Worm (Caenorhabditis elegans) whole organism, mixed stage, embryonic: ENCODE measurements around the gene Y97E10AR.8.

Source experiments
- M03D4.4 ChIP-seq: sonication (generic microtip); optimal IDR thresholded peaks from 2 replicates; lab custom pipeline; 2017; ENCODE audit warnings: mild to moderate bottlenecking, missing genetic modification characterization, missing compliant biosample characterization
- bed-3 ChIP-seq: fragments of 200-800 bp; sonication (Bioruptor generic); optimal IDR thresholded peaks from 3 replicates; lab custom pipeline; 2018; ENCODE audit warnings: mild to moderate bottlenecking, missing genetic modification characterization, moderate library complexity, missing compliant biosample characterization
- ceh-43 ChIP-seq: fragments of 200-800 bp; sonication (Bioruptor generic); optimal IDR thresholded peaks from 2 replicates; lab custom pipeline; 2018; ENCODE audit warnings: mild to moderate bottlenecking, missing genetic modification characterization, moderate library complexity, missing compliant biosample characterization
- ceh-83 ChIP-seq: fragments of 200-800 bp; sonication (Bioruptor generic); optimal IDR thresholded peaks from 2 replicates; lab custom pipeline; 2018; ENCODE audit warnings: mild to moderate bottlenecking, missing genetic modification characterization, missing compliant biosample characterization
- ces-1 ChIP-seq: fragments of 150-350 bp; optimal IDR thresholded peaks from 2 replicates; lab custom pipeline; 2014; ENCODE audit warnings: missing biosample characterization, missing genetic modification reagents, missing genetic modification characterization
- cnd-1 ChIP-seq: fragments of 200-800 bp; sonication (Bioruptor generic); optimal IDR thresholded peaks from 2 replicates; lab custom pipeline; 2018; ENCODE audit warnings: mild to moderate bottlenecking, missing genetic modification characterization, missing compliant biosample characterization
- drap-1 ChIP-seq: fragments of 200-800 bp; sonication (Bioruptor generic); optimal IDR thresholded peaks from 3 replicates; lab custom pipeline; 2018; ENCODE audit warnings: mild to moderate bottlenecking, missing genetic modification characterization, missing compliant biosample characterization
- elt-1 ChIP-seq: sonication (generic microtip); optimal IDR thresholded peaks from 2 replicates; lab custom pipeline; 2017; ENCODE audit warnings: missing genetic modification characterization, mild to moderate bottlenecking, missing compliant biosample characterization, antibody characterized with exemption, moderate library complexity, borderline replicate concordance; ENCODE audit not compliant: insufficient read depth
- elt-3 ChIP-seq: fragments of 150-350 bp; optimal IDR thresholded peaks from 2 replicates; lab custom pipeline; 2014; ENCODE audit warnings: missing biosample characterization, missing genetic modification characterization
- flh-1 ChIP-seq: fragments of 200-800 bp; sonication (Bioruptor generic); optimal IDR thresholded peaks from 2 replicates; lab custom pipeline; 2018; ENCODE audit warnings: mild to moderate bottlenecking, missing genetic modification characterization, moderate library complexity, missing compliant biosample characterization
- lin-13 ChIP-seq: fragments of 150-350 bp; optimal IDR thresholded peaks from 2 replicates; lab custom pipeline; 2014; ENCODE audit warnings: missing biosample characterization, missing genetic modification characterization
- lsy-2 ChIP-seq: fragments of 150-350 bp; optimal IDR thresholded peaks from 2 replicates; lab custom pipeline; 2014; ENCODE audit warnings: missing biosample characterization, missing genetic modification characterization
- mab-5 ChIP-seq: fragments of 150-350 bp; optimal IDR thresholded peaks from 2 replicates; lab custom pipeline; 2014; ENCODE audit warnings: missing biosample characterization, missing genetic modification characterization
- mep-1 ChIP-seq: fragments of 150-350 bp; optimal IDR thresholded peaks from 2 replicates; lab custom pipeline; 2017; ENCODE audit warnings: missing biosample characterization, missing genetic modification reagents, missing genetic modification characterization, inconsistent platforms
- mls-2 ChIP-seq: sonication (generic microtip); optimal IDR thresholded peaks from 2 replicates; lab custom pipeline; 2016; ENCODE audit warnings: mild to moderate bottlenecking, missing genetic modification characterization, moderate library complexity, missing compliant biosample characterization
- nhr-12 ChIP-seq: fragments of 150-350 bp; optimal IDR thresholded peaks from 2 replicates; lab custom pipeline; 2014; ENCODE audit warnings: missing biosample characterization, missing genetic modification characterization
- nhr-2 ChIP-seq: fragments of 150-350 bp; optimal IDR thresholded peaks from 2 replicates; lab custom pipeline; 2014; ENCODE audit warnings: missing biosample characterization, missing genetic modification characterization
- nhr-237 ChIP-seq: fragments of 150-350 bp; optimal IDR thresholded peaks from 2 replicates; lab custom pipeline; 2014; ENCODE audit warnings: missing biosample characterization, missing genetic modification characterization
- nhr-28 ChIP-seq: fragments of 150-350 bp; optimal IDR thresholded peaks from 2 replicates; lab custom pipeline; 2014; ENCODE audit warnings: missing biosample characterization, missing genetic modification characterization
- nhr-76 ChIP-seq: sonication (generic microtip); optimal IDR thresholded peaks from 2 replicates; lab custom pipeline; 2017; ENCODE audit warnings: missing biosample characterization, missing genetic modification characterization
- pha-4 ChIP-seq: fragments of 150-350 bp; optimal IDR thresholded peaks from 2 replicates; lab custom pipeline; 2018; ENCODE audit warnings: missing biosample characterization, missing genetic modification reagents, missing genetic modification characterization
- sem-2 ChIP-seq: fragments of 200-800 bp; sonication (Bioruptor generic); optimal IDR thresholded peaks from 2 replicates; lab custom pipeline; 2018; ENCODE audit warnings: mild to moderate bottlenecking, missing genetic modification characterization, missing compliant biosample characterization
- snpc-4 ChIP-seq: fragments of 150-350 bp; optimal IDR thresholded peaks from 2 replicates; lab custom pipeline; 2014; ENCODE audit warnings: missing biosample characterization, missing genetic modification characterization
- sptf-1 ChIP-seq: sonication (generic microtip); optimal IDR thresholded peaks from 2 replicates; lab custom pipeline; 2017; ENCODE audit warnings: mild to moderate bottlenecking, missing genetic modification characterization, moderate library complexity, missing compliant biosample characterization
- tbx-8 ChIP-seq: fragments of 200-800 bp; sonication (Bioruptor generic); optimal IDR thresholded peaks from 2 replicates; lab custom pipeline; 2018; ENCODE audit warnings: mild to moderate bottlenecking, missing genetic modification characterization, moderate library complexity, missing compliant biosample characterization
- unc-120 ChIP-seq: sonication (generic microtip); optimal IDR thresholded peaks from 2 replicates; lab custom pipeline; 2017; ENCODE audit warnings: missing genetic modification characterization, missing compliant biosample characterization; ENCODE audit not compliant: poor library complexity, severe bottlenecking
- unc-39 ChIP-seq: fragments of 150-350 bp; optimal IDR thresholded peaks from 2 replicates; lab custom pipeline; 2014; ENCODE audit warnings: missing biosample characterization, missing genetic modification characterization
- unc-62 ChIP-seq: fragments of 150-350 bp; optimal IDR thresholded peaks from 2 replicates; lab custom pipeline; 2014; ENCODE audit warnings: missing biosample characterization, missing genetic modification reagents, missing genetic modification characterization
- zip-8 ChIP-seq: fragments of 150-350 bp; optimal IDR thresholded peaks from 2 replicates; lab custom pipeline; 2014; ENCODE audit warnings: missing biosample characterization, missing genetic modification characterization
- ztf-11 ChIP-seq: fragments of 150-350 bp; optimal IDR thresholded peaks from 2 replicates; lab custom pipeline; 2014; ENCODE audit warnings: missing biosample characterization, missing genetic modification characterization

Gene Y97E10AR.8

DNA sequence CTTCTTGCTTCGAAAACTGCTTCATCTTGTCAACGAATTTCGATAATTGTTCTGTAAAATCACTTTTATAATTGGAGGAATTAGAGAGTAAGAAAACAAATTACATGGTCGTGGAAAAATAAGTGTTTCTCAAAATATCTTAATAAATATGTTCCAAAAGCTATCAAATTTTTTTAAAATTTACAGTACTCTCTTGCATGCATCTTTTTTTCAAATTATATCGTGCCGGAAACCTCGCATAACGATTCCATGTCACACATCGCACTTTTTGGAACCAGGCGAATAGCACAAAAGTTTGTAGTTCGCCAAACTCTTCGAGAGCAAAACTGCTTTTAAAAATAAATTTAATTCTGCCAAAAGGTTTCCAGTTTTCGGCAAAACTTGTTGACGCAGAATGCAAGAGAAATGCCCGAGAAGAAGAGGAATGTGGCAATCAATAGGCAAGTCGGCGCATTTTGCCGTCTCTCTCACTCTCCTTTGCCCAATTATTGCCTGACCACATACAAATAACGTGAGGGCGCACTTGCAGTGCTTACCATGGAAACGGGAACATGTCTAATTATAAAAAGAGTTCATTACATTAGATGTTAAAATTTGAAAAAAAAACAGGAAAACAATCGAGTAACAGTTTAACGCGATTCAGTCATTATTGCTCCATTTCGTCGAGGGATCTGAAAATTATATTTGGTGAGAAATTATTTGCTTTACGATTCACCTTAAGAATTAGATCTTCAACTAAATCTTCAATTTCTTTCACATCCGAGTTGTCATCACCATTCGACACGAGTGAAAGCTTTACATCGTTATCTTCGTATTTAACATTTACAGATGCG lies 2.6 kb downstream of the Y97E10AR.8 start, which contains the start of gene Y97E10AR.3:
Gene Y97E10AR.3 (minus strand): TSS at position 51 of the 833 bp plus-strand sequence.
- TF ChIP-seq tbx-8 (GFP tag; lab: Kevin White, UChicago) (no peak), mls-2 (no peak), ces-1 (GFP tag; lab: Kevin White, UChicago) (peak; percentile 73), M03D4.4 (tag; lab: Kevin White, UChicago) (no peak)

- TF ChIP-seq nhr-76 (tag; lab: Kevin White, UChicago) (no peak), mab-5 (tag; lab: Kevin White, UChicago) (no peak), tbx-8 (GFP tag; lab: Kevin White, UChicago) (no peak), nhr-28 (tag; lab: Kevin White, UChicago) (no peak), sptf-1 (no peak), cnd-1 (tag; lab: Kevin White, UChicago) (no peak), ztf-11 (tag; lab: Kevin White, UChicago) (no peak), elt-1 (tag; lab: Kevin White, UChicago) (no peak)
These were observed 5.0 kb downstream of the Y97E10AR.8 start, which contains the start of gene Y97E10AR.4 for ce11 chrV:8010103-8010502. Gene Y97E10AR.4 (minus strand): TSS chrV:8010233.

- TF ChIP-seq pha-4 (tag; lab: Kevin White, UChicago) = no peak
- TF ChIP-seq tbx-8 (GFP tag; lab: Kevin White, UChicago) = no peak
- no peak for TF ChIP-seq zip-8
- no peak for TF ChIP-seq lin-13 (tag; lab: Kevin White, UChicago)
- TF ChIP-seq unc-39 = no peak
- no peak for TF ChIP-seq nhr-28 (tag; lab: Kevin White, UChicago)
- no peak for TF ChIP-seq elt-1 (tag; lab: Kevin White, UChicago)
- no peak for TF ChIP-seq mep-1
- no peak for TF ChIP-seq drap-1 (GFP tag; lab: Kevin White, UChicago)
- no peak for TF ChIP-seq elt-3
- TF ChIP-seq, all 35 proteins: peak for 0
These were observed 5.7 kb downstream of the Y97E10AR.8 start, which contains the start of gene lmtr-2 for ce11 chrV:8010846-8011245. Gene lmtr-2 (minus strand): TSS chrV:8011106.

ce11 chrV:8012032-8012431 lies 6.9 kb downstream of the Y97E10AR.8 start, which contains the start of gene rpb-9:
Gene rpb-9 (minus strand): TSS chrV:8012345.
- TF ChIP-seq ceh-43 (GFP tag; lab: Kevin White, UChicago) (no peak), nhr-76 (tag; lab: Kevin White, UChicago) (no peak), elt-1 (tag; lab: Kevin White, UChicago) (no peak), flh-1 (GFP tag; lab: Kevin White, UChicago) (no peak), mep-1 (no peak), pha-4 (tag; lab: Kevin White, UChicago) (no peak), tbx-8 (GFP tag; lab: Kevin White, UChicago) (no peak), nhr-12 (no peak), cnd-1 (tag; lab: Kevin White, UChicago) (no peak), mls-2 (no peak)

- TF ChIP-seq nhr-237 (tag; lab: Kevin White, UChicago) = no peak
- TF ChIP-seq elt-1 (tag; lab: Kevin White, UChicago) = no peak
- peak; percentile 28 for TF ChIP-seq unc-120 (tag; lab: Kevin White, UChicago)
- TF ChIP-seq ces-1 (GFP tag; lab: Kevin White, UChicago) = peak; percentile 47
- no peak for TF ChIP-seq sptf-1
- TF ChIP-seq snpc-4 (tag; lab: Kevin White, UChicago) = no peak
- TF ChIP-seq cnd-1 (tag; lab: Kevin White, UChicago) = no peak
These were observed 8.8 kb downstream of the Y97E10AR.8 start, which contains the start of gene Y97E10AR.6 for ce11 chrV:8013901-8014388. Gene Y97E10AR.6 (minus strand): TSS chrV:8013951.

- TF ChIP-seq nhr-2 (tag; lab: Kevin White, UChicago) (no peak), unc-62 (GFP tag; lab: Kevin White, UChicago) (no peak), bed-3 (GFP tag; lab: Kevin White, UChicago) (no peak), snpc-4 (tag; lab: Kevin White, UChicago) (no peak), nhr-12 (no peak), sptf-1 (no peak), M03D4.4 (tag; lab: Kevin White, UChicago) (no peak), lsy-2 (tag; lab: Kevin White, UChicago) (no peak), lin-13 (tag; lab: Kevin White, UChicago) (no peak), sem-2 (no peak), ztf-11 (tag; lab: Kevin White, UChicago) (no peak), ceh-83 (GFP tag; lab: Kevin White, UChicago) (no peak), unc-120 (tag; lab: Kevin White, UChicago) (no peak), cnd-1 (tag; lab: Kevin White, UChicago) (no peak), ces-1 (GFP tag; lab: Kevin White, UChicago) (no peak)
These were observed 11.8 kb downstream of the Y97E10AR.8 start, which contains the start of gene sptl-2 for ce11 chrV:8016928-8017327. Gene sptl-2 (plus strand): TSS chrV:8017207.
